Fruit fly (Drosophila melanogaster) whole organism, prepupa: ENCODE data around the gene superdeath.

Experiments used
- Blimp-1 ChIP-seq: fragments of 200-800 bp; sonication (Bioruptor generic); optimal IDR thresholded peaks from 3 replicates; lab custom pipeline; 2017; ENCODE audit warnings: missing biosample characterization, missing genetic modification characterization, mild to moderate bottlenecking, moderate library complexity, missing genetic modification reagents
- CG10631 ChIP-seq: fragments of 200-800 bp; sonication (Bioruptor generic); optimal IDR thresholded peaks from 2 replicates; lab custom pipeline; 2016; ENCODE audit warnings: missing biosample characterization, missing genetic modification characterization
- CG11294 ChIP-seq: fragments of 200-800 bp; sonication (Bioruptor generic); IDR thresholded peaks from 2 replicates; pipeline ENCODE4 v1.3.6; 2022; ENCODE audit warnings: missing biosample characterization, missing genetic modification characterization
- CG11762 ChIP-seq: fragments of 200-800 bp; sonication (Bioruptor generic); optimal IDR thresholded peaks from 3 replicates; lab custom pipeline; 2016; ENCODE audit warnings: missing biosample characterization, missing genetic modification characterization; ENCODE audit not compliant: insufficient read depth
- CG15336 ChIP-seq: fragments of 200-800 bp; sonication (Bioruptor generic); IDR thresholded peaks from 2 replicates; pipeline ENCODE4 v1.3.6; 2022; ENCODE audit warnings: missing biosample characterization, missing genetic modification characterization
- CG16779 ChIP-seq: fragments of 200-800 bp; sonication (Bioruptor generic); optimal IDR thresholded peaks from 3 replicates; lab custom pipeline; 2017; ENCODE audit warnings: missing biosample characterization, mild to moderate bottlenecking, missing genetic modification characterization
- CG3032 ChIP-seq: fragments of 200-800 bp; optimal IDR thresholded peaks from 2 replicates; lab custom pipeline; 2019; ENCODE audit warnings: missing biosample characterization, mild to moderate bottlenecking, missing genetic modification characterization, moderate library complexity
- CG31627 ChIP-seq: fragments of 200-800 bp; sonication (Bioruptor generic); optimal IDR thresholded peaks from 3 replicates; lab custom pipeline; 2016; ENCODE audit warnings: missing biosample characterization, missing genetic modification characterization
- CG32006 ChIP-seq: fragments of 200-800 bp; sonication (Bioruptor generic); optimal IDR thresholded peaks from 3 replicates; lab custom pipeline; 2017; ENCODE audit warnings: missing biosample characterization, mild to moderate bottlenecking, missing genetic modification characterization
- CG34406 ChIP-seq: fragments of 200-800 bp; sonication (Bioruptor generic); optimal IDR thresholded peaks from 3 replicates; lab custom pipeline; 2016; ENCODE audit warnings: missing biosample characterization, missing genetic modification characterization
- CG4318 ChIP-seq: fragments of 200-800 bp; sonication (Bioruptor generic); optimal IDR thresholded peaks from 3 replicates; lab custom pipeline; 2017; ENCODE audit warnings: missing biosample characterization, mild to moderate bottlenecking, missing genetic modification characterization
- CG6163 ChIP-seq: fragments of 200-800 bp; sonication (Bioruptor generic); IDR thresholded peaks from 3 replicates; pipeline ENCODE4 v1.3.6; 2022; ENCODE audit warnings: missing biosample characterization, missing genetic modification characterization
- CG6792 ChIP-seq: fragments of 200-800 bp; sonication (Bioruptor generic); optimal IDR thresholded peaks from 3 replicates; lab custom pipeline; 2016; ENCODE audit warnings: missing biosample characterization, missing genetic modification characterization
- CG6808 ChIP-seq: fragments of 200-800 bp; sonication (Bioruptor generic); optimal IDR thresholded peaks from 3 replicates; lab custom pipeline; 2017; ENCODE audit warnings: missing biosample characterization, missing genetic modification characterization, mild to moderate bottlenecking, moderate library complexity, missing genetic modification reagents
- CG6854 ChIP-seq: fragments of 200-800 bp; sonication (Bioruptor generic); optimal IDR thresholded peaks from 2 replicates; lab custom pipeline; 2017; ENCODE audit warnings: missing biosample characterization, mild to moderate bottlenecking, missing genetic modification characterization
- CG7368 ChIP-seq: fragments of 200-800 bp; sonication (Bioruptor generic); optimal IDR thresholded peaks from 3 replicates; lab custom pipeline; 2016; ENCODE audit warnings: missing biosample characterization, missing genetic modification characterization
- CG8319 ChIP-seq: fragments of 200-800 bp; sonication (Bioruptor generic); optimal IDR thresholded peaks from 3 replicates; lab custom pipeline; 2016; ENCODE audit warnings: missing biosample characterization, missing genetic modification characterization
- CG8632 ChIP-seq: fragments of 200-800 bp; sonication (Bioruptor generic); optimal IDR thresholded peaks from 3 replicates; lab custom pipeline; 2016; ENCODE audit warnings: missing biosample characterization, missing genetic modification characterization
- CG9139 ChIP-seq: fragments of 200-800 bp; sonication (Bioruptor generic); optimal IDR thresholded peaks from 3 replicates; lab custom pipeline; 2017; ENCODE audit warnings: missing biosample characterization, mild to moderate bottlenecking, missing genetic modification characterization
- Eip75B ChIP-seq: fragments of 200-800 bp; sonication (Bioruptor generic); optimal IDR thresholded peaks from 3 replicates; lab custom pipeline; 2016; ENCODE audit warnings: missing biosample characterization, missing genetic modification characterization
- Eip93F ChIP-seq: fragments of 200-800 bp; sonication (Bioruptor generic); optimal IDR thresholded peaks from 2 replicates; lab custom pipeline; 2016; ENCODE audit warnings: missing biosample characterization, mild to moderate bottlenecking, missing genetic modification characterization
- Ets21C ChIP-seq: fragments of 200-800 bp; sonication (Bioruptor generic); optimal IDR thresholded peaks from 3 replicates; lab custom pipeline; 2016; ENCODE audit warnings: missing biosample characterization, missing genetic modification characterization
- Gug ChIP-seq: fragments of 200-800 bp; sonication (Bioruptor generic); IDR thresholded peaks from 2 replicates; pipeline ENCODE4 v1.3.6; 2022; ENCODE audit warnings: missing biosample characterization, missing genetic modification characterization
- Hr38 ChIP-seq: sonication (Bioruptor generic); optimal IDR thresholded peaks from 2 replicates; lab custom pipeline; 2016; ENCODE audit warnings: missing biosample characterization, missing genetic modification characterization
- Hr4 ChIP-seq: fragments of 200-800 bp; sonication (Bioruptor generic); optimal IDR thresholded peaks from 3 replicates; lab custom pipeline; 2016; ENCODE audit warnings: missing biosample characterization, missing genetic modification characterization
- Lpt ChIP-seq: fragments of 200-800 bp; sonication (Bioruptor generic); optimal IDR thresholded peaks from 3 replicates; lab custom pipeline; 2016; ENCODE audit warnings: missing biosample characterization, missing genetic modification characterization
- Met ChIP-seq: fragments of 200-800 bp; sonication (Bioruptor generic); optimal IDR thresholded peaks from 3 replicates; lab custom pipeline; 2016; ENCODE audit warnings: missing biosample characterization, missing genetic modification characterization
- OdsH ChIP-seq: fragments of 200-800 bp; sonication (Bioruptor generic); optimal IDR thresholded peaks from 3 replicates; lab custom pipeline; 2016; ENCODE audit warnings: missing biosample characterization, missing genetic modification characterization
- Smox ChIP-seq: fragments of 200-800 bp; sonication (Bioruptor generic); optimal IDR thresholded peaks from 3 replicates; lab custom pipeline; 2016; ENCODE audit warnings: missing biosample characterization, missing genetic modification characterization
- Sox102F ChIP-seq: fragments of 200-800 bp; sonication (Bioruptor generic); optimal IDR thresholded peaks from 2 replicates; lab custom pipeline; 2016; ENCODE audit warnings: missing biosample characterization, mild to moderate bottlenecking, missing genetic modification characterization
- Sox14 ChIP-seq: fragments of 200-800 bp; sonication (Bioruptor generic); optimal IDR thresholded peaks from 3 replicates; lab custom pipeline; 2016; ENCODE audit warnings: missing biosample characterization, missing genetic modification characterization
- achi ChIP-seq: fragments of 200-800 bp; sonication (Bioruptor generic); optimal IDR thresholded peaks from 3 replicates; lab custom pipeline; 2016; ENCODE audit warnings: missing biosample characterization, missing genetic modification characterization
- acj6 ChIP-seq: fragments of 200-800 bp; sonication (Bioruptor generic); optimal IDR thresholded peaks from 3 replicates; lab custom pipeline; 2016; ENCODE audit warnings: missing biosample characterization, missing genetic modification characterization
- cyc ChIP-seq: fragments of 200-800 bp; sonication (Bioruptor generic); optimal IDR thresholded peaks from 3 replicates; lab custom pipeline; 2016; ENCODE audit warnings: missing biosample characterization, missing genetic modification characterization
- dac ChIP-seq: fragments of 200-800 bp; sonication (Bioruptor generic); optimal IDR thresholded peaks from 2 replicates; lab custom pipeline; 2017; ENCODE audit warnings: missing biosample characterization, mild to moderate bottlenecking, missing genetic modification characterization
- dsx ChIP-seq: fragments of 200-800 bp; optimal IDR thresholded peaks from 3 replicates; lab custom pipeline; 2019; ENCODE audit warnings: missing biosample characterization, mild to moderate bottlenecking, missing genetic modification characterization, moderate library complexity; ENCODE audit not compliant: poor library complexity, severe bottlenecking
- eg ChIP-seq: fragments of 200-800 bp; sonication (Bioruptor generic); IDR thresholded peaks from 3 replicates; pipeline ENCODE4 v1.3.6; 2022; ENCODE audit warnings: missing biosample characterization, missing genetic modification characterization
- esn ChIP-seq: fragments of 200-800 bp; sonication (Bioruptor generic); optimal IDR thresholded peaks from 2 replicates; lab custom pipeline; 2016; ENCODE audit warnings: missing biosample characterization, mild to moderate bottlenecking, missing genetic modification characterization, moderate library complexity
- fd85E ChIP-seq: fragments of 200-800 bp; sonication (Bioruptor generic); optimal IDR thresholded peaks from 3 replicates; lab custom pipeline; 2016; ENCODE audit warnings: missing biosample characterization, missing genetic modification characterization
- fkh ChIP-seq: fragments of 200-800 bp; sonication (Bioruptor generic); optimal IDR thresholded peaks from 3 replicates; lab custom pipeline; 2017; ENCODE audit warnings: missing biosample characterization, mild to moderate bottlenecking, missing genetic modification characterization, moderate library complexity
- lz ChIP-seq: fragments of 200-800 bp; sonication (Bioruptor generic); optimal IDR thresholded peaks from 3 replicates; lab custom pipeline; 2016; ENCODE audit warnings: missing biosample characterization, missing genetic modification characterization
- net ChIP-seq: fragments of 200-800 bp; sonication (Bioruptor generic); optimal IDR thresholded peaks from 3 replicates; lab custom pipeline; 2016; ENCODE audit warnings: missing biosample characterization, missing genetic modification characterization
- pdm3 ChIP-seq: fragments of 200-800 bp; sonication (Bioruptor generic); optimal IDR thresholded peaks from 3 replicates; lab custom pipeline; 2016; ENCODE audit warnings: missing biosample characterization, missing genetic modification characterization
- salr ChIP-seq, 2 experiments: fragments of 200-800 bp; sonication (Bioruptor generic); optimal IDR thresholded peaks; 3 replicates each; lab custom pipeline; 2016 to 2018; ENCODE audit warnings: missing biosample characterization in 2 of 2, missing genetic modification characterization in 2 of 2, mild to moderate bottlenecking in 1 of 2
- ss ChIP-seq, 2 experiments: fragments of 200-800 bp; sonication (Bioruptor generic); optimal IDR thresholded peaks; 2 replicates in 1 of 2; 3 replicates in 1 of 2; lab custom pipeline; 2017 to 2018; ENCODE audit warnings: mild to moderate bottlenecking in 2 of 2, missing biosample characterization in 2 of 2, missing genetic modification characterization in 2 of 2, moderate library complexity in 1 of 2
- topi ChIP-seq: fragments of 200-800 bp; sonication (Bioruptor generic); optimal IDR thresholded peaks from 3 replicates; lab custom pipeline; 2016; ENCODE audit warnings: missing biosample characterization, missing genetic modification characterization

The superdeath gene

DNA sequence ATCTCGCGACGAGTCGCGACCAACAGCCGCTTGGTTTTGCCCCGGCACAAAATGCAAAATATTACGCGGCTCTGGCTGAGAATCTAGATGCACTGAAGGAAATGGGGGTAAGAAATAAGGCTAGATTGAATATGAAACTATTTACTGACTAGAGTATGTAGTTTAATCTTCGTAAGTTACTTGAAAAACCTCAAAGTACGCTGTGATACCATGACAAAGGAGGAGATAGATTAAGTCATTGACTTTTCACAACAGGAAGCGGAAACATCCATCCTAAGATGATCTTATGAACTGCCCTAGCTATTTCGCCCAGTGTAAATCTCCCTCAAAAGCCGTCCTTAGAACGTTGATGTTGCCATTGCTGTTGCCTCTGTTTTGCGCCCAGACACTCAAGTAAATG lies 44.3 kb upstream of the superdeath start (continued):
- TF ChIP-seq Smox (GFP tag; lab: Kevin White, UChicago) (no peak), CG6808 (GFP tag; lab: Kevin White, UChicago) (peak; percentile 72), CG3032 (tag; lab: Kevin White, UChicago) (peak; percentile 72), eg (GFP tag; lab: Robert Waterston, UW) (0 out of 3 replicates have a peak, but pooled peaks have one; percentile 46), CG7368 (peak; percentile 35), cyc (no peak), Sox14 (GFP tag; lab: Kevin White, UChicago) (peak; percentile 71), esn (peak; percentile 33), CG9139 (GFP tag; lab: Kevin White, UChicago) (peak; percentile 52), CG8319 (peak; percentile 22), dsx (GFP tag; lab: Kevin White, UChicago) (peak; percentile 59), CG34406 (GFP tag; lab: Kevin White, UChicago) (peak; percentile 31), Hr38 (GFP tag; lab: Kevin White, UChicago) (no peak), OdsH (GFP tag; lab: Kevin White, UChicago) (peak; percentile 54), Sox102F (no peak), CG6792 (GFP tag; lab: Kevin White, UChicago) (peak; percentile 37), ss (GFP tag; optimal IDR thresholded peaks at IDR 0.05; lab: Kevin White, UChicago) (peak; percentile 39 to 43), CG10631 (GFP tag; lab: Kevin White, UChicago) (peak; percentile 69), net (GFP tag; lab: Kevin White, UChicago) (peak; percentile 44), CG31627 (GFP tag; lab: Kevin White, UChicago) (peak; percentile 6)

DNA sequence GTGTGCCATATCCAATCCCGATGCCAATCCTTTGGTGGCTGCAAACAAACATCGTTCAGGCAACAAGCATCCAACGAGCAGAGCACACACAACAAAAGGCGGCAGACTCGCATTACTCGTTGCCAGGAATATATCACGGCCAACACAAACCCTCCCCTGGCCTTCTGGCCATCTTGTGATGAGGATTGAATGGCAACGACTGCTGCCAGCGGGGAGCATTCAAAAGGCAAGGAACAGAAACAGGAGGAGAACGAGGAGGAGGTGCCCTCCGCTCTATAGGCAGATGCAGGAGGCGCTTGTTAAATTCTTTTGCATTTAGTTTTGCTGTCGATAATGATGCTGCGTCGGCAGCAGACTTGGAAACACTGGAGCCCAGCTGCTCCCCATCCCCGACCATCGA lies 42.9 kb upstream of the superdeath start:
- TF ChIP-seq Blimp-1 = no peak
- TF ChIP-seq CG8319 = no peak
- no peak for TF ChIP-seq lz
- TF ChIP-seq CG6854 (GFP tag; lab: Kevin White, UChicago) = peak; percentile 5
- no peak for TF ChIP-seq topi (GFP tag; lab: Kevin White, UChicago)
- TF ChIP-seq Ets21C = no peak
- no peak for TF ChIP-seq dsx (GFP tag; lab: Kevin White, UChicago)
- no peak for TF ChIP-seq Sox14 (GFP tag; lab: Kevin White, UChicago)

DNA sequence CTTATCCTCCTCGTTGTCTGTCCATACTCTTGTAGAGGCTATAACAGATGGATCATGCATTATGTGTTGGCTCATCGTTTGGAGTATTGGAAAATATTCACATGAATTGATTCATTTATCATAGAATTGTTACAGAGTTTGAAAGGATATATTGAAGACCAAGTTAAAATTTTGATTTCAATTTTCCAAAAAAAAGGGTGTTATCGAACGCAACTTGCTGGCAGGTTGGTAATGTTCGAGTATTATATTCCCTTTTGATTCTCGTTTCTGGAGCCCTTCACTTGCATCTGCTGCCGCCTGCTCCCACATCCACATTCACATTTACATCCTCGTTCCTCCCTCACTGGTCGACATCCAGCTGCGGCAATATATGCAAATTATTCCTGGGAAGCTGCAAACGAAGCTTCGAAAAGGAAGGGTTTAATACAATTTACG lies 42.4 kb upstream of the superdeath start:
- peak in 1 of 2 experiments; percentile 88 for TF ChIP-seq ss (GFP tag; optimal IDR thresholded peaks at IDR 0.05; lab: Kevin White, UChicago)
- no peak for TF ChIP-seq fkh (GFP tag; lab: Kevin White, UChicago)
- TF ChIP-seq Sox102F = peak; percentile 89
- no peak for TF ChIP-seq CG8319
- TF ChIP-seq esn = peak; percentile 92
- peak; percentile 53 for TF ChIP-seq CG16779 (tag; lab: Kevin White, UChicago)
- peak; percentile 91 for TF ChIP-seq Met (GFP tag; lab: Kevin White, UChicago)
- TF ChIP-seq Gug (GFP tag; lab: Robert Waterston, UW) = peak; percentile 37; the same call in 1 of the 2 replicates
- TF ChIP-seq acj6 (GFP tag; lab: Kevin White, UChicago) = no peak
- TF ChIP-seq CG6163 (GFP tag; lab: Robert Waterston, UW) = peak; percentile 91
- TF ChIP-seq lz = peak; percentile 84
- peak; percentile 51 for TF ChIP-seq Eip93F (GFP tag; lab: Kevin White, UChicago)
- peak; percentile 66 for TF ChIP-seq CG8632
- TF ChIP-seq CG32006 (GFP tag; lab: Kevin White, UChicago) = no peak
- TF ChIP-seq salr (GFP tag; optimal IDR thresholded peaks at IDR 0.05; lab: Kevin White, UChicago) = peak in 1 of 2 experiments; percentile 60
- TF ChIP-seq CG11762 = peak; percentile 44
- TF ChIP-seq pdm3 (GFP tag; lab: Kevin White, UChicago) = no peak
- TF ChIP-seq Sox14 (GFP tag; lab: Kevin White, UChicago) = peak; percentile 78
- no peak for TF ChIP-seq dac (GFP tag; lab: Kevin White, UChicago)
- peak; percentile 56 for TF ChIP-seq Blimp-1
- TF ChIP-seq Eip75B = no peak
- no peak for TF ChIP-seq fd85E (GFP tag; lab: Kevin White, UChicago)
- no peak for TF ChIP-seq CG11294 (GFP tag; lab: Robert Waterston, UW)
- TF ChIP-seq CG31627 (GFP tag; lab: Kevin White, UChicago) = peak; percentile 88
- no peak for TF ChIP-seq Lpt
- peak; percentile 77 for TF ChIP-seq achi (GFP tag; lab: Kevin White, UChicago)
- peak; percentile 38 for TF ChIP-seq CG15336 (GFP tag; lab: Robert Waterston, UW)
- TF ChIP-seq topi (GFP tag; lab: Kevin White, UChicago) = peak; percentile 90
- no peak for TF ChIP-seq CG4318 (GFP tag; lab: Kevin White, UChicago)
- TF ChIP-seq CG7368 = peak; percentile 50
- peak; percentile 66 for TF ChIP-seq CG9139 (GFP tag; lab: Kevin White, UChicago)
- TF ChIP-seq Hr4 (GFP tag; lab: Kevin White, UChicago) = no peak
- no peak for TF ChIP-seq OdsH (GFP tag; lab: Kevin White, UChicago)
